Worm (Caenorhabditis elegans): ENCODE results near the gene F17C11.26.

The F17C11.26 gene

ce11 chrV:10961448-10961870 lies 20.2 kb downstream of the F17C11.26 start (continued):
- TF ChIP-seq ceh-20 (GFP tag; IDR thresholded peaks at IDR 0.05): peak; percentile 56
- no peak for TF ChIP-seq ztf-7 (tag; optimal IDR thresholded peaks at IDR 0.05)
- TF ChIP-seq lin-1 (GFP tag; IDR thresholded peaks at IDR 0.05): no peak
- no peak for TF ChIP-seq ceh-62 (tag; optimal IDR thresholded peaks at IDR 0.05)
- TF ChIP-seq lim-7 (GFP tag; IDR thresholded peaks at IDR 0.05): no peak

DNA sequence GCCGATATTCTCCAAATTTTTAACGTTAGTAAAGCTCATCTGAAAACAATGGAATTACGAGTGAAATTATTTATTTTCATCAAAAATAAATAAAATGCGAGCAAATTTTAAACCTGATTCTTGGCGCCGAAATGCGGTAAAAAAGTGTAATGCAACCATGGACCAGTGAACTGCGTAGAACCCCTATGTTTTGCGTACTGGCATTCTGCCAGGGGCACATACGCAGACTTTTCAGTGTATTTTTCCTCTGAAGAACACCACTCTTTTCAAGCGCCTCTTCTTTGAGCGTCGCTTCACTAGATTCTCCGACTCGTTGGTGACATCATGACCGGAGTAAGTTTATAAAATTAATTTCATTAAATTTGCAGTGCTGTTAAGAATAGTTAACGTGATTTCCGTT lies 24.3 kb downstream of the F17C11.26 start, which contains the start of the genes ctf-4 and eef-1G:
TSS of gene ctf-4 (minus strand) at position 39 of the 400 bp plus-strand sequence.
TSS of gene eef-1G (plus strand) at position 219 of the 400 bp plus-strand sequence.
- peak; percentile 92 for TF ChIP-seq pha-4 (GFP tag; IDR thresholded peaks at IDR 0.05)
- TF ChIP-seq pha-4 (tag; optimal IDR thresholded peaks at IDR 0.05): peak; percentile 100
- 0 out of 2 replicates have a peak, but pooled peaks have one; percentile 23 for TF ChIP-seq nhr-41 (GFP tag; IDR thresholded peaks at IDR 0.05)
- peak; percentile 83 for TF ChIP-seq ama-1 (optimal IDR thresholded peaks at IDR 0.05)
- peak; percentile 60; the same call in 1 of the 2 replicates for TF ChIP-seq egl-43 (GFP tag; IDR thresholded peaks at IDR 0.05)
- TF ChIP-seq R02D3.7 (tag; optimal IDR thresholded peaks at IDR 0.05): no peak
- TF ChIP-seq T20F7.1 (GFP tag; optimal IDR thresholded peaks at IDR 0.05): peak; percentile 91
- peak; percentile 84 for TF ChIP-seq zfp-2 (tag; optimal IDR thresholded peaks at IDR 0.05)
- TF ChIP-seq daf-12 (tag; optimal IDR thresholded peaks at IDR 0.05): no peak
- peak; percentile 98 for TF ChIP-seq dpl-1 (GFP tag; optimal IDR thresholded peaks at IDR 0.05)
- TF ChIP-seq F37D6.2 (tag; optimal IDR thresholded peaks at IDR 0.05): peak; percentile 86
- TF ChIP-seq mxl-2 (GFP tag; conservative IDR thresholded peaks at IDR 0.05): no peak
- TF ChIP-seq F49E8.2 (tag; optimal IDR thresholded peaks at IDR 0.05; ENCODE audit: borderline replicate concordance): peak; percentile 51
- TF ChIP-seq snpc-4 (tag; optimal IDR thresholded peaks at IDR 0.05): peak; percentile 32
- TF ChIP-seq saeg-2 (GFP tag; IDR thresholded peaks at IDR 0.05): peak; percentile 87
- no peak for TF ChIP-seq aly-2 (tag; optimal IDR thresholded peaks at IDR 0.05)
- TF ChIP-seq php-3 (GFP tag; IDR thresholded peaks at IDR 0.05): peak; percentile 82
- TF ChIP-seq daf-16 (GFP tag; optimal IDR thresholded peaks at IDR 0.05): peak; percentile 64 to 89
- peak; percentile 86 for TF ChIP-seq daf-16 (tag; optimal IDR thresholded peaks at IDR 0.05)
- no peak for TF ChIP-seq daf-19 (GFP tag; conservative IDR thresholded peaks at IDR 0.05)
- TF ChIP-seq aha-1 (tag): peak; percentile 99
- TF ChIP-seq ceh-82 (tag; optimal IDR thresholded peaks at IDR 0.05): no peak
- peak; percentile 78 for TF ChIP-seq pqm-1 (tag; optimal IDR thresholded peaks at IDR 0.05)
- peak; percentile 87; the same call in 1 of the 2 replicates for TF ChIP-seq madf-9 (GFP tag; conservative IDR thresholded peaks at IDR 0.05)
- no peak for TF ChIP-seq sdz-12 (GFP tag; optimal IDR thresholded peaks at IDR 0.05)
- no peak for TF ChIP-seq lim-7 (GFP tag; IDR thresholded peaks at IDR 0.05)
- peak; percentile 86 for TF ChIP-seq lin-29 (GFP tag; IDR thresholded peaks at IDR 0.05)
- peak; percentile 98 for TF ChIP-seq nhr-77 (tag; optimal IDR thresholded peaks at IDR 0.05)
- peak; percentile 87 for TF ChIP-seq arid-1 (GFP tag; conservative IDR thresholded peaks at IDR 0.05)
- TF ChIP-seq spr-3 (GFP tag; optimal IDR thresholded peaks at IDR 0.05): peak; percentile 66
- TF ChIP-seq ZK337.2 (GFP tag; IDR thresholded peaks at IDR 0.05): no peak
- TF ChIP-seq D1046.2 (GFP tag; IDR thresholded peaks at IDR 0.05): no peak
- TF ChIP-seq lin-38 (GFP tag; IDR thresholded peaks at IDR 0.05): peak; percentile 99
- peak; percentile 94 for TF ChIP-seq hmg-1.1 (GFP tag; IDR thresholded peaks at IDR 0.05)
- peak; percentile 79 for TF ChIP-seq F10B5.3 (tag; optimal IDR thresholded peaks at IDR 0.05)
- peak; percentile 88 for TF ChIP-seq spr-1 (tag; optimal IDR thresholded peaks at IDR 0.05)
- no peak for TF ChIP-seq ztf-7 (tag; optimal IDR thresholded peaks at IDR 0.05)
- TF ChIP-seq lin-1 (GFP tag; IDR thresholded peaks at IDR 0.05): peak; percentile 94
- peak; percentile 64 for TF ChIP-seq egl-27 (tag; optimal IDR thresholded peaks at IDR 0.05)
- peak; percentile 87; the same call in 1 of the 2 replicates for TF ChIP-seq nhr-42 (GFP tag; IDR thresholded peaks at IDR 0.05)
- no peak for TF ChIP-seq lin-39 (tag; optimal IDR thresholded peaks at IDR 0.05)
- peak; percentile 40 for TF ChIP-seq fos-1 (tag; optimal IDR thresholded peaks at IDR 0.05)
- TF ChIP-seq nhr-25 (tag; optimal IDR thresholded peaks at IDR 0.05; ENCODE audit: borderline replicate concordance, insufficient read depth): peak; percentile 97
- TF ChIP-seq attf-4 (tag; optimal IDR thresholded peaks at IDR 0.05): no peak
- TF ChIP-seq tag-97 (GFP tag; IDR thresholded peaks at IDR 0.05): no peak
- TF ChIP-seq madf-5 (GFP tag; IDR thresholded peaks at IDR 0.05): no peak
- TF ChIP-seq dmd-9 (GFP tag; IDR thresholded peaks at IDR 0.05): peak; percentile 74
- peak; percentile 87 for TF ChIP-seq fkh-10 (GFP tag; optimal IDR thresholded peaks at IDR 0.05)
- TF ChIP-seq ztf-11 (tag; optimal IDR thresholded peaks at IDR 0.05): no peak

All from whole organism, L4 larva.